Fruit fly (Drosophila melanogaster) whole organism, prepupa: ENCODE data around the gene Cyp310a1.

Experiments used
- CG11294 ChIP-seq: fragments of 200-800 bp; sonication (Bioruptor generic); IDR thresholded peaks from 2 replicates; pipeline ENCODE4 v1.3.6; 2022; ENCODE audit warnings: missing biosample characterization, missing genetic modification characterization
- CG3032 ChIP-seq: fragments of 200-800 bp; optimal IDR thresholded peaks from 2 replicates; lab custom pipeline; 2019; ENCODE audit warnings: missing biosample characterization, mild to moderate bottlenecking, missing genetic modification characterization, moderate library complexity
- CG4318 ChIP-seq: fragments of 200-800 bp; sonication (Bioruptor generic); optimal IDR thresholded peaks from 3 replicates; lab custom pipeline; 2017; ENCODE audit warnings: missing biosample characterization, mild to moderate bottlenecking, missing genetic modification characterization
- CG9139 ChIP-seq: fragments of 200-800 bp; sonication (Bioruptor generic); optimal IDR thresholded peaks from 3 replicates; lab custom pipeline; 2017; ENCODE audit warnings: missing biosample characterization, mild to moderate bottlenecking, missing genetic modification characterization
- Ets21C ChIP-seq: fragments of 200-800 bp; sonication (Bioruptor generic); optimal IDR thresholded peaks from 3 replicates; lab custom pipeline; 2016; ENCODE audit warnings: missing biosample characterization, missing genetic modification characterization
- Lpt ChIP-seq: fragments of 200-800 bp; sonication (Bioruptor generic); optimal IDR thresholded peaks from 3 replicates; lab custom pipeline; 2016; ENCODE audit warnings: missing biosample characterization, missing genetic modification characterization
- OdsH ChIP-seq: fragments of 200-800 bp; sonication (Bioruptor generic); optimal IDR thresholded peaks from 3 replicates; lab custom pipeline; 2016; ENCODE audit warnings: missing biosample characterization, missing genetic modification characterization
- Sox14 ChIP-seq: fragments of 200-800 bp; sonication (Bioruptor generic); optimal IDR thresholded peaks from 3 replicates; lab custom pipeline; 2016; ENCODE audit warnings: missing biosample characterization, missing genetic modification characterization
- cyc ChIP-seq: fragments of 200-800 bp; sonication (Bioruptor generic); optimal IDR thresholded peaks from 3 replicates; lab custom pipeline; 2016; ENCODE audit warnings: missing biosample characterization, missing genetic modification characterization
- eg ChIP-seq: fragments of 200-800 bp; sonication (Bioruptor generic); IDR thresholded peaks from 3 replicates; pipeline ENCODE4 v1.3.6; 2022; ENCODE audit warnings: missing biosample characterization, missing genetic modification characterization
- lz ChIP-seq: fragments of 200-800 bp; sonication (Bioruptor generic); optimal IDR thresholded peaks from 3 replicates; lab custom pipeline; 2016; ENCODE audit warnings: missing biosample characterization, missing genetic modification characterization
- pdm3 ChIP-seq: fragments of 200-800 bp; sonication (Bioruptor generic); optimal IDR thresholded peaks from 3 replicates; lab custom pipeline; 2016; ENCODE audit warnings: missing biosample characterization, missing genetic modification characterization
- vri ChIP-seq: fragments of 200-800 bp; sonication (Bioruptor generic); optimal IDR thresholded peaks from 3 replicates; lab custom pipeline; 2016; ENCODE audit warnings: missing biosample characterization, mild to moderate bottlenecking, missing genetic modification characterization

- TF ChIP-seq Ets21C (GFP tag; lab: Kevin White, UChicago) (peak; percentile 82), vri (GFP tag; lab: Kevin White, UChicago) (peak; percentile 85), cyc (GFP tag; lab: Kevin White, UChicago) (peak; percentile 86), pdm3 (GFP tag; lab: Kevin White, UChicago) (peak; percentile 80), eg (GFP tag; lab: Robert Waterston, UW) (peak; percentile 63; the same call in 2 of the 3 replicates), CG4318 (GFP tag; lab: Kevin White, UChicago) (no peak), OdsH (peak; percentile 84), CG9139 (GFP tag; lab: Kevin White, UChicago) (peak; percentile 36), Lpt (GFP tag; lab: Kevin White, UChicago) (peak; percentile 15), CG3032 (peak; percentile 75), CG11294 (GFP tag; lab: Robert Waterston, UW) (no peak), Sox14 (GFP tag; lab: Kevin White, UChicago) (peak; percentile 87), lz (GFP tag; lab: Kevin White, UChicago) (peak; percentile 75)
These were observed 31.2 kb downstream of the Cyp310a1 start for dm6 chr2L:18621357-18622211.
